Fruit fly (Drosophila melanogaster) whole organism, prepupa: ENCODE measurements around the gene Obp18a.

ENCODE experiments used
- Blimp-1 ChIP-seq: fragments of 200-800 bp; sonication (Bioruptor generic); optimal IDR thresholded peaks from 3 replicates; lab custom pipeline; 2017; ENCODE audit warnings: missing biosample characterization, missing genetic modification characterization, mild to moderate bottlenecking, moderate library complexity, missing genetic modification reagents
- CG10631 ChIP-seq: fragments of 200-800 bp; sonication (Bioruptor generic); optimal IDR thresholded peaks from 2 replicates; lab custom pipeline; 2016; ENCODE audit warnings: missing biosample characterization, missing genetic modification characterization
- CG10669 ChIP-seq: fragments of 200-800 bp; sonication (Bioruptor generic); optimal IDR thresholded peaks from 3 replicates; lab custom pipeline; 2018; ENCODE audit warnings: missing biosample characterization, mild to moderate bottlenecking, missing genetic modification characterization, moderate library complexity
- CG11294 ChIP-seq: fragments of 200-800 bp; sonication (Bioruptor generic); IDR thresholded peaks from 2 replicates; pipeline ENCODE4 v1.3.6; 2022; ENCODE audit warnings: missing biosample characterization, missing genetic modification characterization
- CG11762 ChIP-seq: fragments of 200-800 bp; sonication (Bioruptor generic); optimal IDR thresholded peaks from 3 replicates; lab custom pipeline; 2016; ENCODE audit warnings: missing biosample characterization, missing genetic modification characterization; ENCODE audit not compliant: insufficient read depth
- CG11902 ChIP-seq: fragments of 200-800 bp; sonication (Bioruptor generic); optimal IDR thresholded peaks from 3 replicates; lab custom pipeline; 2016; ENCODE audit warnings: missing biosample characterization, missing genetic modification characterization
- CG3032 ChIP-seq: fragments of 200-800 bp; optimal IDR thresholded peaks from 2 replicates; lab custom pipeline; 2019; ENCODE audit warnings: missing biosample characterization, mild to moderate bottlenecking, missing genetic modification characterization, moderate library complexity
- CG31627 ChIP-seq: fragments of 200-800 bp; sonication (Bioruptor generic); optimal IDR thresholded peaks from 3 replicates; lab custom pipeline; 2016; ENCODE audit warnings: missing biosample characterization, missing genetic modification characterization
- CG32006 ChIP-seq: fragments of 200-800 bp; sonication (Bioruptor generic); optimal IDR thresholded peaks from 3 replicates; lab custom pipeline; 2017; ENCODE audit warnings: missing biosample characterization, mild to moderate bottlenecking, missing genetic modification characterization
- CG34406 ChIP-seq: fragments of 200-800 bp; sonication (Bioruptor generic); optimal IDR thresholded peaks from 3 replicates; lab custom pipeline; 2016; ENCODE audit warnings: missing biosample characterization, missing genetic modification characterization
- CG3919 ChIP-seq: fragments of 200-800 bp; sonication (Bioruptor generic); optimal IDR thresholded peaks from 3 replicates; lab custom pipeline; 2016; ENCODE audit warnings: missing biosample characterization, missing genetic modification characterization
- CG6163 ChIP-seq: fragments of 200-800 bp; sonication (Bioruptor generic); IDR thresholded peaks from 3 replicates; pipeline ENCODE4 v1.3.6; 2022; ENCODE audit warnings: missing biosample characterization, missing genetic modification characterization
- CG6276 ChIP-seq: fragments of 200-800 bp; sonication (Bioruptor generic); optimal IDR thresholded peaks from 2 replicates; lab custom pipeline; 2017; ENCODE audit warnings: missing biosample characterization, mild to moderate bottlenecking, missing genetic modification characterization
- CG6808 ChIP-seq: fragments of 200-800 bp; sonication (Bioruptor generic); optimal IDR thresholded peaks from 3 replicates; lab custom pipeline; 2017; ENCODE audit warnings: missing biosample characterization, missing genetic modification characterization, mild to moderate bottlenecking, moderate library complexity, missing genetic modification reagents
- CG6854 ChIP-seq: fragments of 200-800 bp; sonication (Bioruptor generic); optimal IDR thresholded peaks from 2 replicates; lab custom pipeline; 2017; ENCODE audit warnings: missing biosample characterization, mild to moderate bottlenecking, missing genetic modification characterization
- CG7368 ChIP-seq: fragments of 200-800 bp; sonication (Bioruptor generic); optimal IDR thresholded peaks from 3 replicates; lab custom pipeline; 2016; ENCODE audit warnings: missing biosample characterization, missing genetic modification characterization
- CG8119 ChIP-seq: fragments of 200-800 bp; sonication (Bioruptor generic); IDR thresholded peaks from 3 replicates; pipeline ENCODE4 v1.3.6; 2022; ENCODE audit warnings: missing biosample characterization, missing genetic modification characterization
- CG8632 ChIP-seq: fragments of 200-800 bp; sonication (Bioruptor generic); optimal IDR thresholded peaks from 3 replicates; lab custom pipeline; 2016; ENCODE audit warnings: missing biosample characterization, missing genetic modification characterization
- CG9139 ChIP-seq: fragments of 200-800 bp; sonication (Bioruptor generic); optimal IDR thresholded peaks from 3 replicates; lab custom pipeline; 2017; ENCODE audit warnings: missing biosample characterization, mild to moderate bottlenecking, missing genetic modification characterization
- Eip75B ChIP-seq: fragments of 200-800 bp; sonication (Bioruptor generic); optimal IDR thresholded peaks from 3 replicates; lab custom pipeline; 2016; ENCODE audit warnings: missing biosample characterization, missing genetic modification characterization
- Eip78C ChIP-seq: fragments of 200-800 bp; sonication (Bioruptor generic); peaks from one replicate; lab custom pipeline; 2016; ENCODE audit warnings: missing biosample characterization, missing genetic modification characterization
- Eip93F ChIP-seq: fragments of 200-800 bp; sonication (Bioruptor generic); optimal IDR thresholded peaks from 2 replicates; lab custom pipeline; 2016; ENCODE audit warnings: missing biosample characterization, mild to moderate bottlenecking, missing genetic modification characterization
- Ets21C ChIP-seq: fragments of 200-800 bp; sonication (Bioruptor generic); optimal IDR thresholded peaks from 3 replicates; lab custom pipeline; 2016; ENCODE audit warnings: missing biosample characterization, missing genetic modification characterization
- Ets96B ChIP-seq: fragments of 200-800 bp; optimal IDR thresholded peaks from 2 replicates; lab custom pipeline; 2019; ENCODE audit warnings: missing biosample characterization, mild to moderate bottlenecking, missing genetic modification characterization, moderate library complexity
- Hr38 ChIP-seq: sonication (Bioruptor generic); optimal IDR thresholded peaks from 2 replicates; lab custom pipeline; 2016; ENCODE audit warnings: missing biosample characterization, missing genetic modification characterization
- Hr39 ChIP-seq: fragments of 200-800 bp; sonication (Bioruptor generic); optimal IDR thresholded peaks from 2 replicates; lab custom pipeline; 2016; ENCODE audit warnings: missing biosample characterization, missing genetic modification characterization
- Hr4 ChIP-seq: fragments of 200-800 bp; sonication (Bioruptor generic); optimal IDR thresholded peaks from 3 replicates; lab custom pipeline; 2016; ENCODE audit warnings: missing biosample characterization, missing genetic modification characterization
- Smox ChIP-seq: fragments of 200-800 bp; sonication (Bioruptor generic); optimal IDR thresholded peaks from 3 replicates; lab custom pipeline; 2016; ENCODE audit warnings: missing biosample characterization, missing genetic modification characterization
- Sox14 ChIP-seq: fragments of 200-800 bp; sonication (Bioruptor generic); optimal IDR thresholded peaks from 3 replicates; lab custom pipeline; 2016; ENCODE audit warnings: missing biosample characterization, missing genetic modification characterization
- Sox15 ChIP-seq: fragments of 200-800 bp; sonication (Bioruptor generic); optimal IDR thresholded peaks from 3 replicates; lab custom pipeline; 2016; ENCODE audit warnings: missing biosample characterization, missing genetic modification characterization
- achi ChIP-seq: fragments of 200-800 bp; sonication (Bioruptor generic); optimal IDR thresholded peaks from 3 replicates; lab custom pipeline; 2016; ENCODE audit warnings: missing biosample characterization, missing genetic modification characterization
- dsx ChIP-seq: fragments of 200-800 bp; optimal IDR thresholded peaks from 3 replicates; lab custom pipeline; 2019; ENCODE audit warnings: missing biosample characterization, mild to moderate bottlenecking, missing genetic modification characterization, moderate library complexity; ENCODE audit not compliant: poor library complexity, severe bottlenecking
- eg ChIP-seq: fragments of 200-800 bp; sonication (Bioruptor generic); IDR thresholded peaks from 3 replicates; pipeline ENCODE4 v1.3.6; 2022; ENCODE audit warnings: missing biosample characterization, missing genetic modification characterization
- esn ChIP-seq: fragments of 200-800 bp; sonication (Bioruptor generic); optimal IDR thresholded peaks from 2 replicates; lab custom pipeline; 2016; ENCODE audit warnings: missing biosample characterization, mild to moderate bottlenecking, missing genetic modification characterization, moderate library complexity
- fd59A ChIP-seq: fragments of 200-800 bp; sonication (Bioruptor generic); optimal IDR thresholded peaks from 2 replicates; lab custom pipeline; 2017; ENCODE audit warnings: missing biosample characterization, mild to moderate bottlenecking, missing genetic modification characterization, missing genetic modification reagents
- net ChIP-seq: fragments of 200-800 bp; sonication (Bioruptor generic); optimal IDR thresholded peaks from 3 replicates; lab custom pipeline; 2016; ENCODE audit warnings: missing biosample characterization, missing genetic modification characterization
- spab ChIP-seq: fragments of 200-800 bp; sonication (Bioruptor generic); optimal IDR thresholded peaks from 2 replicates; lab custom pipeline; 2017; ENCODE audit warnings: missing biosample characterization, mild to moderate bottlenecking, missing genetic modification characterization, missing genetic modification reagents
- ss ChIP-seq, 2 experiments: fragments of 200-800 bp; sonication (Bioruptor generic); optimal IDR thresholded peaks; 2 replicates in 1 of 2; 3 replicates in 1 of 2; lab custom pipeline; 2017 to 2018; ENCODE audit warnings: mild to moderate bottlenecking in 2 of 2, missing biosample characterization in 2 of 2, missing genetic modification characterization in 2 of 2, moderate library complexity in 1 of 2
- svp ChIP-seq: fragments of 200-800 bp; sonication (Bioruptor generic); peaks from one replicate; lab custom pipeline; 2016; ENCODE audit warnings: missing biosample characterization, missing genetic modification characterization
- topi ChIP-seq: fragments of 200-800 bp; sonication (Bioruptor generic); optimal IDR thresholded peaks from 3 replicates; lab custom pipeline; 2016; ENCODE audit warnings: missing biosample characterization, missing genetic modification characterization

The Obp18a gene

DNA sequence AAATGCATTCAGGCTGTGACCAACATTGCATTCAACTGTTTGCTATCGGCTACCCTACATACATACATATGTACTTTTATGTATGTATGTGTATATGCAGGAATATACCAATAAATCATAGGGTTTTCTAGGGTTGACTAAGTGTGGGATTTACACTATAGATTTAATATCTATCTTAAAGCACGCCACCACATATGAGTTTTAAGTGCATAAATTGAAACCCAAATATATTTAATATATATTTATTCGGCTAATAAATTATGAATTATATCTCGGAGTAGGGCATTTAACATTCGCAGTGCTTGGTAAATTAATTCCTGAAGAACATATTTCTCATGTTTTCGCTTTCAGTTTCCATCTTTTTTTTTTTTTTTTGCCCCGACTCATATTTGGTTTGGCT, 24.3 kb upstream of the Obp18a start (continued):
- TF ChIP-seq svp (GFP tag; lab: Kevin White, UChicago) (peak; percentile 51), CG34406 (GFP tag; lab: Kevin White, UChicago) (peak; percentile 73), topi (GFP tag; lab: Kevin White, UChicago) (peak; percentile 60), CG7368 (GFP tag; lab: Kevin White, UChicago) (peak; percentile 8), Blimp-1 (GFP tag; lab: Kevin White, UChicago) (peak; percentile 76), Sox14 (GFP tag; lab: Kevin White, UChicago) (peak; percentile 67), CG8632 (GFP tag; lab: Kevin White, UChicago) (peak; percentile 78), CG8119 (GFP tag; lab: Robert Waterston, UW) (peak; percentile 69), Hr4 (GFP tag; lab: Kevin White, UChicago) (peak; percentile 45), Hr38 (no peak), Eip75B (GFP tag; lab: Kevin White, UChicago) (peak; percentile 56), Eip93F (no peak), dsx (peak; percentile 56), CG11294 (GFP tag; lab: Robert Waterston, UW) (no peak), CG31627 (GFP tag; lab: Kevin White, UChicago) (peak; percentile 56)

- TF ChIP-seq CG6276 (GFP tag; lab: Kevin White, UChicago) = peak; percentile 2
- TF ChIP-seq CG8632 (GFP tag; lab: Kevin White, UChicago) = no peak
- TF ChIP-seq svp (GFP tag; lab: Kevin White, UChicago) = peak; percentile 86
- TF ChIP-seq Ets96B = peak; percentile 14
- no peak for TF ChIP-seq CG31627 (GFP tag; lab: Kevin White, UChicago)
- TF ChIP-seq CG9139 (GFP tag; lab: Kevin White, UChicago) = no peak
- TF ChIP-seq CG10631 (GFP tag; lab: Kevin White, UChicago) = peak; percentile 7
- TF ChIP-seq Sox14 (GFP tag; lab: Kevin White, UChicago) = no peak
- no peak for TF ChIP-seq Hr39
- no peak for TF ChIP-seq Sox15 (GFP tag; lab: Kevin White, UChicago)
- TF ChIP-seq eg (GFP tag; lab: Robert Waterston, UW) = no peak; the same call in 2 of the 3 replicates
- peak; percentile 51 for TF ChIP-seq spab
- peak; percentile 26 for TF ChIP-seq CG10669 (GFP tag; lab: Kevin White, UChicago)
- no peak for TF ChIP-seq CG8119 (GFP tag; lab: Robert Waterston, UW)
- TF ChIP-seq Eip78C (GFP tag; lab: Kevin White, UChicago) = peak; percentile 71
- no peak for TF ChIP-seq Eip75B (GFP tag; lab: Kevin White, UChicago)
- no peak for TF ChIP-seq Smox (GFP tag; lab: Kevin White, UChicago)
- TF ChIP-seq CG6163 (GFP tag; lab: Robert Waterston, UW) = no peak
- peak; percentile 4 to 11 for TF ChIP-seq ss (GFP tag; optimal IDR thresholded peaks at IDR 0.05; lab: Kevin White, UChicago)
- no peak for TF ChIP-seq fd59A
- TF ChIP-seq CG7368 (GFP tag; lab: Kevin White, UChicago) = no peak
- TF ChIP-seq esn (GFP tag; lab: Kevin White, UChicago) = no peak
- peak; percentile 51 for TF ChIP-seq CG6808 (GFP tag; lab: Kevin White, UChicago)
- no peak for TF ChIP-seq achi (GFP tag; lab: Kevin White, UChicago)
- no peak for TF ChIP-seq CG6854
- no peak for TF ChIP-seq Ets21C
- peak; percentile 44 for TF ChIP-seq CG3032 (tag; lab: Kevin White, UChicago)
- TF ChIP-seq CG32006 = peak; percentile 28
- no peak for TF ChIP-seq CG3919
Measured at dm6 chrX:19158519-19159289, 23.0 kb upstream of the Obp18a start.

DNA sequence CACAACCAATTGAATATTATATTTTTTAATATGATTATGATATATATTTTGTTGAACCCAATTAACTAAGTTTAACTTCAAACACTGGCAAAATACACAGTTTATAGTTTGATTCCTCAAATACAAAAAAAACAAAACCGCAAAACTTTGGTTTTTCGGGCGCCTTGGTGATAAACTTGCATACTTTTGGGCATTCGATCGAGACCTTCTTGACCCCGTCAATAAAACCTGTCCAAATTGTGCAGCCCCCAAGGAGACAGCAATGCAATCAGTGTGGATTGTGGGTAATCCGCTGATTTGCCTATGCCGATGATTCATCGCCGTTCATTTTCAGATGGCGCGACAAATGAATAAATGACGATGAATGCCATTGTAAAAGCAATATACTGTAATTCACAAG, 21.8 kb upstream of the Obp18a start:
- TF ChIP-seq svp (GFP tag; lab: Kevin White, UChicago) (peak; percentile 94), net (no peak), CG11294 (GFP tag; lab: Robert Waterston, UW) (no peak), Blimp-1 (GFP tag; lab: Kevin White, UChicago) (no peak), CG11762 (no peak), CG11902 (GFP tag; lab: Kevin White, UChicago) (no peak)
